Fruit fly (Drosophila melanogaster) whole organism, prepupa: ENCODE data around the gene nkd.

Experiments used
- CG10669 ChIP-seq: fragments of 200-800 bp; sonication (Bioruptor generic); optimal IDR thresholded peaks from 3 replicates; lab custom pipeline; 2018; ENCODE audit warnings: missing biosample characterization, mild to moderate bottlenecking, missing genetic modification characterization, moderate library complexity
- CG11294 ChIP-seq: fragments of 200-800 bp; sonication (Bioruptor generic); IDR thresholded peaks from 2 replicates; pipeline ENCODE4 v1.3.6; 2022; ENCODE audit warnings: missing biosample characterization, missing genetic modification characterization
- CG11902 ChIP-seq: fragments of 200-800 bp; sonication (Bioruptor generic); optimal IDR thresholded peaks from 3 replicates; lab custom pipeline; 2016; ENCODE audit warnings: missing biosample characterization, missing genetic modification characterization
- CG15336 ChIP-seq: fragments of 200-800 bp; sonication (Bioruptor generic); IDR thresholded peaks from 2 replicates; pipeline ENCODE4 v1.3.6; 2022; ENCODE audit warnings: missing biosample characterization, missing genetic modification characterization
- CG1621 ChIP-seq: fragments of 200-800 bp; sonication (Bioruptor generic); optimal IDR thresholded peaks from 3 replicates; lab custom pipeline; 2018; ENCODE audit warnings: missing biosample characterization, mild to moderate bottlenecking, missing genetic modification characterization
- CG3032 ChIP-seq: fragments of 200-800 bp; optimal IDR thresholded peaks from 2 replicates; lab custom pipeline; 2019; ENCODE audit warnings: missing biosample characterization, mild to moderate bottlenecking, missing genetic modification characterization, moderate library complexity
- CG31627 ChIP-seq: fragments of 200-800 bp; sonication (Bioruptor generic); optimal IDR thresholded peaks from 3 replicates; lab custom pipeline; 2016; ENCODE audit warnings: missing biosample characterization, missing genetic modification characterization
- CG32006 ChIP-seq: fragments of 200-800 bp; sonication (Bioruptor generic); optimal IDR thresholded peaks from 3 replicates; lab custom pipeline; 2017; ENCODE audit warnings: missing biosample characterization, mild to moderate bottlenecking, missing genetic modification characterization
- CG34406 ChIP-seq: fragments of 200-800 bp; sonication (Bioruptor generic); optimal IDR thresholded peaks from 3 replicates; lab custom pipeline; 2016; ENCODE audit warnings: missing biosample characterization, missing genetic modification characterization
- CG3919 ChIP-seq: fragments of 200-800 bp; sonication (Bioruptor generic); optimal IDR thresholded peaks from 3 replicates; lab custom pipeline; 2016; ENCODE audit warnings: missing biosample characterization, missing genetic modification characterization
- CG4318 ChIP-seq: fragments of 200-800 bp; sonication (Bioruptor generic); optimal IDR thresholded peaks from 3 replicates; lab custom pipeline; 2017; ENCODE audit warnings: missing biosample characterization, mild to moderate bottlenecking, missing genetic modification characterization
- CG6163 ChIP-seq: fragments of 200-800 bp; sonication (Bioruptor generic); IDR thresholded peaks from 3 replicates; pipeline ENCODE4 v1.3.6; 2022; ENCODE audit warnings: missing biosample characterization, missing genetic modification characterization
- CG6276 ChIP-seq: fragments of 200-800 bp; sonication (Bioruptor generic); optimal IDR thresholded peaks from 2 replicates; lab custom pipeline; 2017; ENCODE audit warnings: missing biosample characterization, mild to moderate bottlenecking, missing genetic modification characterization
- CG6792 ChIP-seq: fragments of 200-800 bp; sonication (Bioruptor generic); optimal IDR thresholded peaks from 3 replicates; lab custom pipeline; 2016; ENCODE audit warnings: missing biosample characterization, missing genetic modification characterization
- CG6808 ChIP-seq: fragments of 200-800 bp; sonication (Bioruptor generic); optimal IDR thresholded peaks from 3 replicates; lab custom pipeline; 2017; ENCODE audit warnings: missing biosample characterization, missing genetic modification characterization, mild to moderate bottlenecking, moderate library complexity, missing genetic modification reagents
- CG6854 ChIP-seq: fragments of 200-800 bp; sonication (Bioruptor generic); optimal IDR thresholded peaks from 2 replicates; lab custom pipeline; 2017; ENCODE audit warnings: missing biosample characterization, mild to moderate bottlenecking, missing genetic modification characterization
- CG7368 ChIP-seq: fragments of 200-800 bp; sonication (Bioruptor generic); optimal IDR thresholded peaks from 3 replicates; lab custom pipeline; 2016; ENCODE audit warnings: missing biosample characterization, missing genetic modification characterization
- CG8119 ChIP-seq: fragments of 200-800 bp; sonication (Bioruptor generic); IDR thresholded peaks from 3 replicates; pipeline ENCODE4 v1.3.6; 2022; ENCODE audit warnings: missing biosample characterization, missing genetic modification characterization
- CG8319 ChIP-seq: fragments of 200-800 bp; sonication (Bioruptor generic); optimal IDR thresholded peaks from 3 replicates; lab custom pipeline; 2016; ENCODE audit warnings: missing biosample characterization, missing genetic modification characterization
- CG8632 ChIP-seq: fragments of 200-800 bp; sonication (Bioruptor generic); optimal IDR thresholded peaks from 3 replicates; lab custom pipeline; 2016; ENCODE audit warnings: missing biosample characterization, missing genetic modification characterization
- CG9139 ChIP-seq: fragments of 200-800 bp; sonication (Bioruptor generic); optimal IDR thresholded peaks from 3 replicates; lab custom pipeline; 2017; ENCODE audit warnings: missing biosample characterization, mild to moderate bottlenecking, missing genetic modification characterization
- Eip75B ChIP-seq: fragments of 200-800 bp; sonication (Bioruptor generic); optimal IDR thresholded peaks from 3 replicates; lab custom pipeline; 2016; ENCODE audit warnings: missing biosample characterization, missing genetic modification characterization
- Eip78C ChIP-seq: fragments of 200-800 bp; sonication (Bioruptor generic); peaks from one replicate; lab custom pipeline; 2016; ENCODE audit warnings: missing biosample characterization, missing genetic modification characterization
- Eip93F ChIP-seq: fragments of 200-800 bp; sonication (Bioruptor generic); optimal IDR thresholded peaks from 2 replicates; lab custom pipeline; 2016; ENCODE audit warnings: missing biosample characterization, mild to moderate bottlenecking, missing genetic modification characterization
- Ets21C ChIP-seq: fragments of 200-800 bp; sonication (Bioruptor generic); optimal IDR thresholded peaks from 3 replicates; lab custom pipeline; 2016; ENCODE audit warnings: missing biosample characterization, missing genetic modification characterization
- Ets96B ChIP-seq: fragments of 200-800 bp; optimal IDR thresholded peaks from 2 replicates; lab custom pipeline; 2019; ENCODE audit warnings: missing biosample characterization, mild to moderate bottlenecking, missing genetic modification characterization, moderate library complexity
- Gug ChIP-seq: fragments of 200-800 bp; sonication (Bioruptor generic); IDR thresholded peaks from 2 replicates; pipeline ENCODE4 v1.3.6; 2022; ENCODE audit warnings: missing biosample characterization, missing genetic modification characterization
- Hr38 ChIP-seq: sonication (Bioruptor generic); optimal IDR thresholded peaks from 2 replicates; lab custom pipeline; 2016; ENCODE audit warnings: missing biosample characterization, missing genetic modification characterization
- Hr39 ChIP-seq: fragments of 200-800 bp; sonication (Bioruptor generic); optimal IDR thresholded peaks from 2 replicates; lab custom pipeline; 2016; ENCODE audit warnings: missing biosample characterization, missing genetic modification characterization
- Hr4 ChIP-seq: fragments of 200-800 bp; sonication (Bioruptor generic); optimal IDR thresholded peaks from 3 replicates; lab custom pipeline; 2016; ENCODE audit warnings: missing biosample characterization, missing genetic modification characterization
- Lpt ChIP-seq: fragments of 200-800 bp; sonication (Bioruptor generic); optimal IDR thresholded peaks from 3 replicates; lab custom pipeline; 2016; ENCODE audit warnings: missing biosample characterization, missing genetic modification characterization
- OdsH ChIP-seq: fragments of 200-800 bp; sonication (Bioruptor generic); optimal IDR thresholded peaks from 3 replicates; lab custom pipeline; 2016; ENCODE audit warnings: missing biosample characterization, missing genetic modification characterization
- Smox ChIP-seq: fragments of 200-800 bp; sonication (Bioruptor generic); optimal IDR thresholded peaks from 3 replicates; lab custom pipeline; 2016; ENCODE audit warnings: missing biosample characterization, missing genetic modification characterization
- Sox102F ChIP-seq: fragments of 200-800 bp; sonication (Bioruptor generic); optimal IDR thresholded peaks from 2 replicates; lab custom pipeline; 2016; ENCODE audit warnings: missing biosample characterization, mild to moderate bottlenecking, missing genetic modification characterization
- Sox14 ChIP-seq: fragments of 200-800 bp; sonication (Bioruptor generic); optimal IDR thresholded peaks from 3 replicates; lab custom pipeline; 2016; ENCODE audit warnings: missing biosample characterization, missing genetic modification characterization
- achi ChIP-seq: fragments of 200-800 bp; sonication (Bioruptor generic); optimal IDR thresholded peaks from 3 replicates; lab custom pipeline; 2016; ENCODE audit warnings: missing biosample characterization, missing genetic modification characterization
- acj6 ChIP-seq: fragments of 200-800 bp; sonication (Bioruptor generic); optimal IDR thresholded peaks from 3 replicates; lab custom pipeline; 2016; ENCODE audit warnings: missing biosample characterization, missing genetic modification characterization
- dac ChIP-seq: fragments of 200-800 bp; sonication (Bioruptor generic); optimal IDR thresholded peaks from 2 replicates; lab custom pipeline; 2017; ENCODE audit warnings: missing biosample characterization, mild to moderate bottlenecking, missing genetic modification characterization
- dsx ChIP-seq: fragments of 200-800 bp; optimal IDR thresholded peaks from 3 replicates; lab custom pipeline; 2019; ENCODE audit warnings: missing biosample characterization, mild to moderate bottlenecking, missing genetic modification characterization, moderate library complexity; ENCODE audit not compliant: poor library complexity, severe bottlenecking
- eg ChIP-seq: fragments of 200-800 bp; sonication (Bioruptor generic); IDR thresholded peaks from 3 replicates; pipeline ENCODE4 v1.3.6; 2022; ENCODE audit warnings: missing biosample characterization, missing genetic modification characterization
- esn ChIP-seq: fragments of 200-800 bp; sonication (Bioruptor generic); optimal IDR thresholded peaks from 2 replicates; lab custom pipeline; 2016; ENCODE audit warnings: missing biosample characterization, mild to moderate bottlenecking, missing genetic modification characterization, moderate library complexity
- fd59A ChIP-seq: fragments of 200-800 bp; sonication (Bioruptor generic); optimal IDR thresholded peaks from 2 replicates; lab custom pipeline; 2017; ENCODE audit warnings: missing biosample characterization, mild to moderate bottlenecking, missing genetic modification characterization, missing genetic modification reagents
- fd85E ChIP-seq: fragments of 200-800 bp; sonication (Bioruptor generic); optimal IDR thresholded peaks from 3 replicates; lab custom pipeline; 2016; ENCODE audit warnings: missing biosample characterization, missing genetic modification characterization
- fkh ChIP-seq: fragments of 200-800 bp; sonication (Bioruptor generic); optimal IDR thresholded peaks from 3 replicates; lab custom pipeline; 2017; ENCODE audit warnings: missing biosample characterization, mild to moderate bottlenecking, missing genetic modification characterization, moderate library complexity
- lz ChIP-seq: fragments of 200-800 bp; sonication (Bioruptor generic); optimal IDR thresholded peaks from 3 replicates; lab custom pipeline; 2016; ENCODE audit warnings: missing biosample characterization, missing genetic modification characterization
- pdm3 ChIP-seq: fragments of 200-800 bp; sonication (Bioruptor generic); optimal IDR thresholded peaks from 3 replicates; lab custom pipeline; 2016; ENCODE audit warnings: missing biosample characterization, missing genetic modification characterization
- salr ChIP-seq, 2 experiments: fragments of 200-800 bp; sonication (Bioruptor generic); optimal IDR thresholded peaks; 3 replicates each; lab custom pipeline; 2016 to 2018; ENCODE audit warnings: missing biosample characterization in 2 of 2, missing genetic modification characterization in 2 of 2, mild to moderate bottlenecking in 1 of 2
- spab ChIP-seq: fragments of 200-800 bp; sonication (Bioruptor generic); optimal IDR thresholded peaks from 2 replicates; lab custom pipeline; 2017; ENCODE audit warnings: missing biosample characterization, mild to moderate bottlenecking, missing genetic modification characterization, missing genetic modification reagents
- ss ChIP-seq, 2 experiments: fragments of 200-800 bp; sonication (Bioruptor generic); optimal IDR thresholded peaks; 2 replicates in 1 of 2; 3 replicates in 1 of 2; lab custom pipeline; 2017 to 2018; ENCODE audit warnings: mild to moderate bottlenecking in 2 of 2, missing biosample characterization in 2 of 2, missing genetic modification characterization in 2 of 2, moderate library complexity in 1 of 2
- topi ChIP-seq: fragments of 200-800 bp; sonication (Bioruptor generic); optimal IDR thresholded peaks from 3 replicates; lab custom pipeline; 2016; ENCODE audit warnings: missing biosample characterization, missing genetic modification characterization

The nkd gene

DNA sequence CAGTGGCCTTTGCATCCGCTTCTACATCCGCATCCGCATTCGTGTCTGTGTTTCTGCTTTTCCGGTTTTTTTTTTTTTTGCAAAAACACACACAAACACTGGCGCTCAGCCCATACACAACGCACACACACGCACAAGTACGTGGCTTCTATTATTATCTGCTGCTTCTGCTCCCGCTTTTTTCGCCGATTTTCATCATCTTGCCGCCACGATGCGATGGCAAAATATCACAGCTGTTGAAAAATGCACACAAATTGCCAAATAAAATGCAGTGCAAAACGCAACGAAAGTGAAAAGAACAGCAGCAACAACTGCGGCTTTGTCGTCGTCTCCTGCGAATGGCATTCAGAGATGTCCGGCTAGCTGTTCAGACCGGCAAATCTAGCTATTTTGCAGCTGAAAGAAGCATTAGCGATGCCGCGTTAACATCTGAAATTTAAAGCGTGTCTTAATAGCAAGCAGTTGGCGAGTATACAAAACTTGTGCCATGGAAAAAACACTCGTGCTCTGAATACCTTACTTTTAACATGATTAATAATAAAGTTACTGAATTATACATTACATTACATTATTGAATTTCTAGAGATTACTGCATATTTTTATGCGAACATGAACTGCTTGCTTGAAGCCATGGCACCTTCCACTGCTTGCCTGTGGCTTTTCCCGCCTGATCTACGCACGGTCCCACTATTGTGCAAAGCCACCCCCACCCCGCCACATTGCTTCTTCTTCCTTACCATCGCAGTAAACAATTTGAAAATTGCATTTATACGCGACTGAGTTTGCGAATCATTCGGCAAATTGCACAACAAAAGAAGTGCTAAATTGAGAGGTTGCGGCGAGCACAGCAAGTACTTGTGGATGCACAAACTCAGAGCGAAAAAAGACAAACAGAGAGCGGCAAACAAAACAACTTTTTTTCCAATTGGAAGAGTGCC, 17.5 kb upstream of the nkd start, which contains the start of the genes Ugt316A1 and Sfxn2:
Gene Ugt316A1 (minus strand): TSS at position 345 of the 938 bp plus-strand sequence.
Gene Sfxn2 (plus strand): TSS at position 694 of the 938 bp plus-strand sequence.
- TF ChIP-seq fkh, result no peak
- peak; percentile 44 for TF ChIP-seq esn
- no peak for TF ChIP-seq CG11294 (GFP tag; lab: Robert Waterston, UW)
- TF ChIP-seq Smox (GFP tag; lab: Kevin White, UChicago), result peak; percentile 39
- peak; percentile 9 for TF ChIP-seq Ets21C (GFP tag; lab: Kevin White, UChicago)
- no peak for TF ChIP-seq CG11902 (GFP tag; lab: Kevin White, UChicago)
- peak; percentile 56 for TF ChIP-seq CG9139
- peak; percentile 30 for TF ChIP-seq Hr4
- no peak for TF ChIP-seq dac
- peak; percentile 60 for TF ChIP-seq CG6276 (GFP tag; lab: Kevin White, UChicago)
- peak; percentile 32 for TF ChIP-seq Eip75B (GFP tag; lab: Kevin White, UChicago)
- peak; percentile 91 for TF ChIP-seq CG6854 (GFP tag; lab: Kevin White, UChicago)
- TF ChIP-seq CG7368 (GFP tag; lab: Kevin White, UChicago), result no peak
- TF ChIP-seq Eip93F (GFP tag; lab: Kevin White, UChicago), result peak; percentile 72
- peak; percentile 37 for TF ChIP-seq CG10669
- TF ChIP-seq Eip78C (GFP tag; lab: Kevin White, UChicago), result peak; percentile 68
- TF ChIP-seq CG6163 (GFP tag; lab: Robert Waterston, UW), result no peak; the same call in 2 of the 3 replicates
- no peak for TF ChIP-seq Gug (GFP tag; lab: Robert Waterston, UW)
- peak; percentile 41 for TF ChIP-seq topi (GFP tag; lab: Kevin White, UChicago)
- peak; percentile 6 to 33 for TF ChIP-seq salr (GFP tag; optimal IDR thresholded peaks at IDR 0.05; lab: Kevin White, UChicago)
- TF ChIP-seq acj6 (GFP tag; lab: Kevin White, UChicago), result no peak
- TF ChIP-seq Hr39 (GFP tag; lab: Kevin White, UChicago), result peak; percentile 52
- TF ChIP-seq lz (GFP tag; lab: Kevin White, UChicago), result peak; percentile 34
- TF ChIP-seq CG3919, result peak; percentile 52
- peak; percentile 25 for TF ChIP-seq dsx
- peak; percentile 38 for TF ChIP-seq achi (GFP tag; lab: Kevin White, UChicago)
- no peak for TF ChIP-seq CG32006 (GFP tag; lab: Kevin White, UChicago)
- TF ChIP-seq pdm3 (GFP tag; lab: Kevin White, UChicago), result peak; percentile 20
- no peak for TF ChIP-seq Hr38
- peak; percentile 33 for TF ChIP-seq CG31627 (GFP tag; lab: Kevin White, UChicago)
- TF ChIP-seq OdsH, result peak; percentile 33
- TF ChIP-seq CG8632 (GFP tag; lab: Kevin White, UChicago), result peak; percentile 44
- TF ChIP-seq CG8319 (GFP tag; lab: Kevin White, UChicago), result peak; percentile 3
- TF ChIP-seq eg (GFP tag; lab: Robert Waterston, UW), result peak; percentile 54; the same call in 2 of the 3 replicates
- no peak for TF ChIP-seq fd85E (GFP tag; lab: Kevin White, UChicago)
- TF ChIP-seq CG1621 (tag; lab: Kevin White, UChicago), result peak; percentile 16
- TF ChIP-seq CG3032 (tag; lab: Kevin White, UChicago), result peak; percentile 39
- peak; percentile 52 for TF ChIP-seq Sox102F (GFP tag; lab: Kevin White, UChicago)
- TF ChIP-seq CG34406 (GFP tag; lab: Kevin White, UChicago), result peak; percentile 1
- TF ChIP-seq fd59A (GFP tag; lab: Kevin White, UChicago), result no peak
- TF ChIP-seq CG6808 (GFP tag; lab: Kevin White, UChicago), result no peak
- peak; percentile 61; the same call in 2 of the 3 replicates for TF ChIP-seq CG8119
- peak; percentile 57 for TF ChIP-seq CG15336 (GFP tag; lab: Robert Waterston, UW)
- TF ChIP-seq Sox14 (GFP tag; lab: Kevin White, UChicago), result peak; percentile 59
- peak; percentile 27 for TF ChIP-seq Ets96B (tag; lab: Kevin White, UChicago)
- peak; percentile 47 for TF ChIP-seq CG6792 (GFP tag; lab: Kevin White, UChicago)
- peak; percentile 11 for TF ChIP-seq Lpt (GFP tag; lab: Kevin White, UChicago)
- no peak for TF ChIP-seq CG4318 (GFP tag; lab: Kevin White, UChicago)
- no peak for TF ChIP-seq spab
- TF ChIP-seq ss (GFP tag; optimal IDR thresholded peaks at IDR 0.05; lab: Kevin White, UChicago), result peak; percentile 66 to 74
